Fruit fly (Drosophila melanogaster) whole organism, prepupa: Measurements from ENCODE around the gene CG46462.

Source experiments
- CG11294 ChIP-seq: fragments of 200-800 bp; sonication (Bioruptor generic); IDR thresholded peaks from 2 replicates; pipeline ENCODE4 v1.3.6; 2022; ENCODE audit warnings: missing biosample characterization, missing genetic modification characterization
- CG1621 ChIP-seq: fragments of 200-800 bp; sonication (Bioruptor generic); optimal IDR thresholded peaks from 3 replicates; lab custom pipeline; 2018; ENCODE audit warnings: missing biosample characterization, mild to moderate bottlenecking, missing genetic modification characterization
- CG6163 ChIP-seq: fragments of 200-800 bp; sonication (Bioruptor generic); IDR thresholded peaks from 3 replicates; pipeline ENCODE4 v1.3.6; 2022; ENCODE audit warnings: missing biosample characterization, missing genetic modification characterization
- CG7368 ChIP-seq: fragments of 200-800 bp; sonication (Bioruptor generic); optimal IDR thresholded peaks from 3 replicates; lab custom pipeline; 2016; ENCODE audit warnings: missing biosample characterization, missing genetic modification characterization
- CG8119 ChIP-seq: fragments of 200-800 bp; sonication (Bioruptor generic); IDR thresholded peaks from 3 replicates; pipeline ENCODE4 v1.3.6; 2022; ENCODE audit warnings: missing biosample characterization, missing genetic modification characterization
- Eip75B ChIP-seq: fragments of 200-800 bp; sonication (Bioruptor generic); optimal IDR thresholded peaks from 3 replicates; lab custom pipeline; 2016; ENCODE audit warnings: missing biosample characterization, missing genetic modification characterization
- Ets21C ChIP-seq: fragments of 200-800 bp; sonication (Bioruptor generic); optimal IDR thresholded peaks from 3 replicates; lab custom pipeline; 2016; ENCODE audit warnings: missing biosample characterization, missing genetic modification characterization

DNA sequence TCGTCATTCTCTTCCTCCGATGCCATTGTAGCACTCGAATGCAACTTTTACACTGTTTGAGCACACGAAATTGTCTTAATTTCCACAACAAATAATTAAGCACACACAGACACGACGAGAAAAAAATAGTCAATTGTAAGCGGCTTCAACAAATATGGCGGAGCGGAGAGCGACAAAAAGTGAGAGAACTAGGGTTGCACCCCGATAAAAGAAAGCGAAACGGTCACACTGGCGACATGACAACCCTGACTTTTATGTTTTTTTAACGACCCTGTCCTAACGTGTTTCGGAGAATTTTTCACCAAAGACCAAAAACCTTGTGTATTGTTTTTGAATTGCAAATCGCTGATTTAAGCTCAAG, 21.5 kb upstream of the CG46462 start, which contains the start of the genes Mi-2 and Prp3:
- TF ChIP-seq Ets21C = no peak
- TF ChIP-seq Eip75B = no peak
- TF ChIP-seq CG1621 = no peak
- TF ChIP-seq CG6163 (GFP tag; lab: Robert Waterston, UW) = peak; percentile 48; the same call in 2 of the 3 replicates
- TF ChIP-seq CG11294 = no peak; the same call in 1 of the 2 replicates
- TF ChIP-seq CG8119 (GFP tag; lab: Robert Waterston, UW) = no peak
- TF ChIP-seq CG7368 (GFP tag; lab: Kevin White, UChicago) = no peak
